Fruit fly (Drosophila melanogaster) whole organism, embryonic: Measurements from ENCODE around the gene PpV.

Source experiments
- Abd-B ChIP-seq: fragments of 200-800 bp; sonication (Bioruptor generic); optimal IDR thresholded peaks from 2 replicates; lab custom pipeline; 2018; ENCODE audit warnings: missing biosample characterization, mild to moderate bottlenecking, missing genetic modification characterization, moderate library complexity
- Atf-2 ChIP-seq: fragments of 200-800 bp; sonication (Bioruptor generic); optimal IDR thresholded peaks from 2 replicates; lab custom pipeline; 2016; ENCODE audit warnings: missing biosample characterization, missing genetic modification characterization
- CG10366 ChIP-seq: fragments of 200-800 bp; sonication (Bioruptor generic); IDR thresholded peaks from 2 replicates; pipeline ENCODE4 v1.3.6; 2022; ENCODE audit warnings: missing biosample characterization, missing genetic modification characterization
- CG10979 ChIP-seq: fragments of 200-800 bp; sonication (Bioruptor generic); optimal IDR thresholded peaks from 2 replicates; lab custom pipeline; 2018; ENCODE audit warnings: missing biosample characterization, mild to moderate bottlenecking, missing genetic modification characterization, moderate library complexity
- CG12219 ChIP-seq: fragments of 200-800 bp; sonication (Bioruptor generic); optimal IDR thresholded peaks from 3 replicates; lab custom pipeline; 2018; ENCODE audit warnings: missing biosample characterization, mild to moderate bottlenecking, missing genetic modification characterization
- CG12659 ChIP-seq: fragments of 200-800 bp; sonication (Bioruptor generic); optimal IDR thresholded peaks from 3 replicates; lab custom pipeline; 2017; ENCODE audit warnings: mild to moderate bottlenecking, missing biosample characterization, missing genetic modification reagents, missing genetic modification characterization
- CG14710 ChIP-seq: fragments of 200-800 bp; sonication (Bioruptor generic); optimal IDR thresholded peaks from 3 replicates; lab custom pipeline; 2019; ENCODE audit warnings: missing biosample characterization, mild to moderate bottlenecking, missing genetic modification characterization, moderate library complexity
- CG14965 ChIP-seq: fragments of 200-800 bp; sonication (Bioruptor generic); optimal IDR thresholded peaks from 2 replicates; lab custom pipeline; 2016; ENCODE audit warnings: missing biosample characterization, missing genetic modification characterization, borderline replicate concordance
- CG1602 ChIP-seq: fragments of 200-800 bp; sonication (Bioruptor generic); optimal IDR thresholded peaks from 3 replicates; lab custom pipeline; 2016; ENCODE audit warnings: missing biosample characterization, missing genetic modification characterization
- CG1647 ChIP-seq: fragments of 200-800 bp; sonication (Bioruptor generic); optimal IDR thresholded peaks from 3 replicates; lab custom pipeline; 2016; ENCODE audit warnings: missing biosample characterization, missing genetic modification characterization
- CG16779 ChIP-seq: fragments of 200-800 bp; sonication (Bioruptor generic); IDR thresholded peaks from 2 replicates; pipeline ENCODE4 v1.3.6; 2022; ENCODE audit warnings: missing biosample characterization, missing genetic modification characterization
- CG16863 ChIP-seq: fragments of 200-800 bp; sonication (Bioruptor generic); optimal IDR thresholded peaks from 3 replicates; lab custom pipeline; 2016; ENCODE audit warnings: missing biosample characterization, missing genetic modification characterization
- CG2120 ChIP-seq: fragments of 200-800 bp; sonication (Bioruptor generic); optimal IDR thresholded peaks from 3 replicates; lab custom pipeline; 2016; ENCODE audit warnings: missing biosample characterization, missing genetic modification characterization
- CG2889 ChIP-seq: fragments of 200-800 bp; sonication (Bioruptor generic); IDR thresholded peaks from 3 replicates; pipeline ENCODE4 v1.3.6; 2022; ENCODE audit warnings: missing biosample characterization, missing genetic modification characterization
- CG30020 ChIP-seq: fragments of 200-800 bp; optimal IDR thresholded peaks from 2 replicates; lab custom pipeline; 2019; ENCODE audit warnings: missing biosample characterization, mild to moderate bottlenecking, missing genetic modification characterization, moderate library complexity
- CG3065 ChIP-seq: fragments of 200-800 bp; sonication (Bioruptor generic); optimal IDR thresholded peaks from 2 replicates; lab custom pipeline; 2016; ENCODE audit warnings: missing biosample characterization, missing genetic modification characterization
- CG43689 ChIP-seq: fragments of 200-800 bp; sonication (Bioruptor generic); IDR thresholded peaks from 2 replicates; pipeline ENCODE4 v1.3.6; 2022; ENCODE audit warnings: missing biosample characterization, missing genetic modification characterization
- CG4404 ChIP-seq: fragments of 200-800 bp; sonication (Bioruptor generic); IDR thresholded peaks from 2 replicates; pipeline ENCODE4 v1.3.6; 2022; ENCODE audit warnings: missing biosample characterization, missing genetic modification characterization
- CG4617 ChIP-seq: fragments of 200-800 bp; sonication (Bioruptor generic); optimal IDR thresholded peaks from 3 replicates; lab custom pipeline; 2016; ENCODE audit warnings: missing biosample characterization, missing genetic modification characterization, borderline replicate concordance
- CG6683 ChIP-seq: fragments of 200-800 bp; sonication (Bioruptor generic); optimal IDR thresholded peaks from 2 replicates; lab custom pipeline; 2017; ENCODE audit warnings: missing biosample characterization, mild to moderate bottlenecking, missing genetic modification characterization, missing genetic modification reagents
- CG6813 ChIP-seq: fragments of 200-800 bp; sonication (Bioruptor generic); optimal IDR thresholded peaks from 2 replicates; lab custom pipeline; 2017; ENCODE audit warnings: missing biosample characterization, missing genetic modification characterization, mild to moderate bottlenecking, moderate library complexity, missing genetic modification reagents
- CG7357 ChIP-seq: fragments of 200-800 bp; sonication (Bioruptor generic); IDR thresholded peaks from 3 replicates; pipeline ENCODE4 v1.3.6; 2022; ENCODE audit warnings: missing biosample characterization, missing genetic modification characterization
- CG7372 ChIP-seq: fragments of 200-800 bp; sonication (Bioruptor generic); IDR thresholded peaks from 2 replicates; pipeline ENCODE4 v1.3.6; 2022; ENCODE audit warnings: missing biosample characterization, missing genetic modification characterization
- CG7786 ChIP-seq: fragments of 200-800 bp; sonication (Bioruptor generic); optimal IDR thresholded peaks from 2 replicates; lab custom pipeline; 2016; ENCODE audit warnings: missing biosample characterization, missing genetic modification characterization
- CG9727 ChIP-seq: fragments of 200-800 bp; sonication (Bioruptor generic); optimal IDR thresholded peaks from 3 replicates; lab custom pipeline; 2017; ENCODE audit warnings: missing biosample characterization, mild to moderate bottlenecking, missing genetic modification characterization
- Dll ChIP-seq: fragments of 200-800 bp; sonication (Bioruptor generic); IDR thresholded peaks from 4 replicates; pipeline ENCODE4 v1.3.6; 2022; ENCODE audit warnings: missing biosample characterization, missing genetic modification characterization; ENCODE audit not compliant: partially characterized antibody
- E2f1 ChIP-seq: fragments of 200-800 bp; sonication (Bioruptor generic); IDR thresholded peaks from 2 replicates; pipeline ENCODE4 v1.3.6; 2022; ENCODE audit warnings: missing biosample characterization, missing genetic modification characterization
- Gsc ChIP-seq: fragments of 200-800 bp; sonication (Bioruptor generic); IDR thresholded peaks from 2 replicates; pipeline ENCODE4 v1.3.6; 2022; ENCODE audit warnings: missing biosample characterization, missing genetic modification characterization
- HLH3B ChIP-seq: fragments of 200-800 bp; sonication (Bioruptor generic); IDR thresholded peaks from 2 replicates; pipeline ENCODE4 v1.3.6; 2022; ENCODE audit warnings: missing biosample characterization, missing genetic modification characterization
- HmgD ChIP-seq: fragments of 200-800 bp; sonication (Bioruptor generic); optimal IDR thresholded peaks from 3 replicates; lab custom pipeline; 2016; ENCODE audit warnings: missing biosample characterization, missing genetic modification characterization
- Hr3 ChIP-seq: fragments of 200-800 bp; sonication (Bioruptor generic); optimal IDR thresholded peaks from 3 replicates; lab custom pipeline; 2016; ENCODE audit warnings: missing biosample characterization, missing genetic modification characterization
- Meics ChIP-seq: fragments of 200-800 bp; sonication (Bioruptor generic); optimal IDR thresholded peaks from 2 replicates; lab custom pipeline; 2017; ENCODE audit warnings: missing biosample characterization, mild to moderate bottlenecking, missing genetic modification characterization
- Sry-δ ChIP-seq: fragments of 200-800 bp; sonication (Bioruptor generic); optimal IDR thresholded peaks from 2 replicates; lab custom pipeline; 2016; ENCODE audit warnings: missing biosample characterization, missing genetic modification characterization
- Vsx1 ChIP-seq: fragments of 200-800 bp; sonication (Bioruptor generic); optimal IDR thresholded peaks from 2 replicates; lab custom pipeline; 2017; ENCODE audit warnings: missing biosample characterization, mild to moderate bottlenecking, missing genetic modification characterization, missing genetic modification reagents
- ac ChIP-seq: fragments of 200-800 bp; sonication (Bioruptor generic); optimal IDR thresholded peaks from 3 replicates; lab custom pipeline; 2017; ENCODE audit warnings: missing biosample characterization, mild to moderate bottlenecking, missing genetic modification characterization
- ato ChIP-seq: fragments of 200-800 bp; sonication (Bioruptor generic); IDR thresholded peaks from 2 replicates; pipeline ENCODE4 v1.3.6; 2022; ENCODE audit warnings: missing biosample characterization, missing genetic modification characterization; ENCODE audit not compliant: partially characterized antibody
- cato ChIP-seq: fragments of 200-800 bp; sonication (Bioruptor generic); optimal IDR thresholded peaks from 2 replicates; lab custom pipeline; 2016; ENCODE audit warnings: missing biosample characterization, missing genetic modification characterization, borderline replicate concordance
- chn ChIP-seq: fragments of 200-800 bp; sonication (Bioruptor generic); optimal IDR thresholded peaks from 2 replicates; lab custom pipeline; 2016; ENCODE audit warnings: missing biosample characterization, missing genetic modification characterization
- dan ChIP-seq: fragments of 200-800 bp; sonication (Bioruptor generic); IDR thresholded peaks from 2 replicates; pipeline ENCODE4 v1.3.6; 2022; ENCODE audit warnings: missing biosample characterization, missing genetic modification characterization
- dimm ChIP-seq: fragments of 200-800 bp; sonication (Bioruptor generic); IDR thresholded peaks from 2 replicates; pipeline ENCODE4 v1.3.6; 2022; ENCODE audit warnings: missing biosample characterization, missing genetic modification characterization
- dmrt11E ChIP-seq: fragments of 200-800 bp; sonication (Bioruptor generic); optimal IDR thresholded peaks from 3 replicates; lab custom pipeline; 2018; ENCODE audit warnings: missing biosample characterization, mild to moderate bottlenecking, missing genetic modification characterization, moderate library complexity
- fd96Cb ChIP-seq: fragments of 200-800 bp; sonication (Bioruptor generic); optimal IDR thresholded peaks from 2 replicates; lab custom pipeline; 2018; ENCODE audit warnings: missing biosample characterization, mild to moderate bottlenecking, missing genetic modification characterization, moderate library complexity
- grn ChIP-seq: fragments of 200-800 bp; sonication (Bioruptor generic); optimal IDR thresholded peaks from 3 replicates; lab custom pipeline; 2017; ENCODE audit warnings: missing biosample characterization, missing genetic modification characterization
- klu ChIP-seq: fragments of 200-800 bp; sonication (Bioruptor generic); IDR thresholded peaks from 2 replicates; pipeline ENCODE4 v1.3.6; 2022; ENCODE audit warnings: missing biosample characterization, missing genetic modification characterization
- scrt ChIP-seq: fragments of 200-800 bp; sonication (Bioruptor generic); optimal IDR thresholded peaks from 2 replicates; lab custom pipeline; 2018; ENCODE audit warnings: missing biosample characterization, mild to moderate bottlenecking, missing genetic modification characterization, moderate library complexity
- sima ChIP-seq: fragments of 200-800 bp; sonication (Bioruptor generic); optimal IDR thresholded peaks from 2 replicates; lab custom pipeline; 2016; ENCODE audit warnings: missing biosample characterization, missing genetic modification characterization
- sisA ChIP-seq: fragments of 200-800 bp; sonication (Bioruptor generic); IDR thresholded peaks from 2 replicates; pipeline ENCODE4 v1.3.6; 2022; ENCODE audit warnings: missing biosample characterization, missing genetic modification characterization
- so ChIP-seq: fragments of 200-800 bp; sonication (Bioruptor generic); IDR thresholded peaks from 3 replicates; pipeline ENCODE4 v1.3.6; 2022; ENCODE audit warnings: missing biosample characterization, missing genetic modification characterization
- unc-4 ChIP-seq: fragments of 200-800 bp; sonication (Bioruptor generic); IDR thresholded peaks from 2 replicates; pipeline ENCODE4 v1.3.6; 2022; ENCODE audit warnings: missing biosample characterization, missing genetic modification characterization; ENCODE audit not compliant: partially characterized antibody
- usp ChIP-seq: fragments of >200 bp; optimal IDR thresholded peaks from 2 replicates; lab custom pipeline; 2017; ENCODE audit warnings: missing biosample characterization, missing genetic modification characterization
- vvl ChIP-seq: fragments of 200-800 bp; sonication (Bioruptor generic); IDR thresholded peaks from 2 replicates; pipeline ENCODE4 v1.3.6; 2022; ENCODE audit warnings: missing biosample characterization, missing genetic modification characterization
- zen2 ChIP-seq: fragments of 200-800 bp; sonication (Bioruptor generic); IDR thresholded peaks from 3 replicates; pipeline ENCODE4 v1.3.6; 2022; ENCODE audit warnings: missing biosample characterization, missing genetic modification characterization; ENCODE audit not compliant: partially characterized antibody

Gene PpV

DNA sequence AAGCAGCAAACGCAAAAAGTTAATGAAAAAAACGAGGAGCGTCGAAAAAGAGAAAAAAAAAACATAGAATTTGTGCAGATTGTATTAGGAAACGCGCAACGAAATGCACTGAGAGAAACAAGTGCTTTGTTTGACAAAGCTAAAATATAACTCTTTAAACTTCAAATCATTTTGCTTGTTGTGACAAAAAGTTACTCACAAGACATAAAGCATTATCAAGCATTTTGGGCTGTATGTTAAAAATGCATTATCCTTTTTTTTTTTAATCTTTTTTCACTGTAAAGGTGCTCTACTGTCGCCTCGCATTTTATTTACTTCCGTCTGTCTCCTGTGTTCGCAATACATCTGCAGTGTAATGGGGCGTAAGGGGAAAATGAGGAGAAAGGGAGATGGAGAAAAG is 4.0 kb upstream of the PpV start (continued):
- TF ChIP-seq CG4404 (GFP tag; lab: Robert Waterston, UW) (no peak), dmrt11E (tag; lab: Kevin White, UChicago) (no peak), scrt (GFP tag; lab: Kevin White, UChicago) (peak; percentile 1), dan (GFP tag; lab: Robert Waterston, UW) (no peak), CG7786 (GFP tag; lab: Kevin White, UChicago) (peak; percentile 17), klu (no peak), usp (GFP tag; lab: Kevin White, UChicago) (no peak), cato (no peak), CG12659 (no peak), CG7357 (GFP tag; lab: Robert Waterston, UW) (no peak), Vsx1 (GFP tag; lab: Kevin White, UChicago) (no peak), zen2 (GFP tag; lab: Robert Waterston, UW) (no peak), sisA (GFP tag; lab: Robert Waterston, UW) (peak; percentile 27; the same call in 1 of the 2 replicates), CG10979 (tag; lab: Kevin White, UChicago) (no peak), Abd-B (no peak), Sry-δ (no peak), sima (GFP tag; lab: Kevin White, UChicago) (no peak), ato (GFP tag; lab: Robert Waterston, UW) (no peak), Atf-2 (GFP tag; lab: Kevin White, UChicago) (no peak), so (no peak), CG30020 (no peak), CG3065 (GFP tag; lab: Kevin White, UChicago) (no peak), Hr3 (GFP tag; lab: Kevin White, UChicago) (no peak), CG2889 (GFP tag; lab: Robert Waterston, UW) (no peak), vvl (GFP tag; lab: Robert Waterston, UW) (no peak), HLH3B (GFP tag; lab: Robert Waterston, UW) (0 out of 2 replicates have a peak, but pooled peaks have one; percentile 13), HmgD (GFP tag; lab: Kevin White, UChicago) (no peak), CG43689 (no peak), Gsc (GFP tag; lab: Robert Waterston, UW) (no peak), ac (GFP tag; lab: Kevin White, UChicago) (no peak), CG4617 (GFP tag; lab: Kevin White, UChicago) (no peak), CG12219 (GFP tag; lab: Kevin White, UChicago) (no peak), Meics (GFP tag; lab: Kevin White, UChicago) (peak; percentile 37), CG1647 (GFP tag; lab: Kevin White, UChicago) (no peak), CG14710 (tag; lab: Kevin White, UChicago) (no peak), CG16863 (GFP tag; lab: Kevin White, UChicago) (no peak), CG2120 (GFP tag; lab: Kevin White, UChicago) (peak; percentile 51), dimm (GFP tag; lab: Robert Waterston, UW) (no peak), CG1602 (GFP tag; lab: Kevin White, UChicago) (no peak), CG9727 (peak; percentile 12), unc-4 (GFP tag; lab: Robert Waterston, UW) (no peak), chn (GFP tag; lab: Kevin White, UChicago) (no peak), CG7372 (GFP tag; lab: Robert Waterston, UW) (no peak), fd96Cb (tag; lab: Kevin White, UChicago) (peak; percentile 11), E2f1 (GFP tag; lab: Robert Waterston, UW) (no peak), Dll (GFP tag; lab: Robert Waterston, UW) (no peak), CG16779 (GFP tag; lab: Robert Waterston, UW) (no peak), CG10366 (GFP tag; lab: Robert Waterston, UW) (no peak), CG6683 (no peak), grn (GFP tag; lab: Kevin White, UChicago) (no peak), CG6813 (GFP tag; lab: Kevin White, UChicago) (no peak), CG14965 (GFP tag; lab: Kevin White, UChicago) (no peak)
